Worm (Caenorhabditis elegans) whole organism, L2 larva: ENCODE measurements around the gene lgc-43.
A peak's percentile ranks its signal among the peaks of the same experiment; 100 is the strongest.

Experiments used
- F13H6.1 ChIP-seq: sonication (generic microtip); optimal IDR thresholded peaks from 2 replicates; lab custom pipeline; 2016; ENCODE audit warnings: missing genetic modification characterization, missing compliant biosample characterization
- R02D3.7 ChIP-seq: fragments of 150-350 bp; optimal IDR thresholded peaks from 2 replicates; lab custom pipeline; 2014; ENCODE audit warnings: missing biosample characterization, missing genetic modification characterization
- Y55F3AM.14 ChIP-seq: fragments of 200-800 bp; sonication (Bioruptor generic); optimal IDR thresholded peaks from 2 replicates; lab custom pipeline; 2018; ENCODE audit warnings: mild to moderate bottlenecking, missing genetic modification characterization, missing compliant biosample characterization
- ZK546.5 ChIP-seq: sonication (generic microtip); optimal IDR thresholded peaks from 2 replicates; lab custom pipeline; 2017; ENCODE audit warnings: missing biosample characterization, missing genetic modification characterization
- alr-1 ChIP-seq: fragments of 150-350 bp; optimal IDR thresholded peaks from 2 replicates; lab custom pipeline; 2014; ENCODE audit warnings: missing biosample characterization, missing genetic modification characterization
- ceh-16 ChIP-seq: fragments of 150-350 bp; optimal IDR thresholded peaks from 2 replicates; lab custom pipeline; 2014; ENCODE audit warnings: missing biosample characterization, missing genetic modification characterization
- ceh-82 ChIP-seq: fragments of 150-350 bp; optimal IDR thresholded peaks from 2 replicates; lab custom pipeline; 2014; ENCODE audit warnings: missing biosample characterization, missing genetic modification characterization
- crh-2 ChIP-seq: sonication (generic microtip); optimal IDR thresholded peaks from 2 replicates; lab custom pipeline; 2017; ENCODE audit warnings: missing biosample characterization, missing genetic modification characterization
- dmd-4 ChIP-seq: sonication (generic microtip); optimal IDR thresholded peaks from 2 replicates; lab custom pipeline; 2017; ENCODE audit warnings: missing biosample characterization, missing genetic modification characterization
- egl-27 ChIP-seq: sonication (generic microtip); optimal IDR thresholded peaks from 3 replicates; lab custom pipeline; 2017; ENCODE audit warnings: missing biosample characterization, missing genetic modification reagents, missing genetic modification characterization
- elt-1 ChIP-seq: fragments of 150-350 bp; optimal IDR thresholded peaks from 2 replicates; lab custom pipeline; 2014; ENCODE audit warnings: missing biosample characterization, missing genetic modification characterization
- elt-3 ChIP-seq: sonication (generic microtip); optimal IDR thresholded peaks from 2 replicates; lab custom pipeline; 2017; ENCODE audit warnings: missing biosample characterization, missing genetic modification characterization
- fos-1 ChIP-seq: fragments of 150-350 bp; optimal IDR thresholded peaks from 2 replicates; lab custom pipeline; 2014; ENCODE audit warnings: missing biosample characterization, missing genetic modification characterization
- gmeb-1 ChIP-seq: fragments of 150-350 bp; optimal IDR thresholded peaks from 2 replicates; lab custom pipeline; 2014; ENCODE audit warnings: missing biosample characterization, missing genetic modification characterization
- lin-11 ChIP-seq: fragments of 150-350 bp; sonication (generic microtip); optimal IDR thresholded peaks from 2 replicates; lab custom pipeline; 2014; ENCODE audit warnings: missing biosample characterization, missing genetic modification characterization, inconsistent platforms, mixed read lengths
- lin-13 ChIP-seq: fragments of 150-350 bp; optimal IDR thresholded peaks from 2 replicates; lab custom pipeline; 2014; ENCODE audit warnings: missing biosample characterization, missing genetic modification reagents, missing genetic modification characterization
- lin-39 ChIP-seq: fragments of 150-350 bp; optimal IDR thresholded peaks from 2 replicates; lab custom pipeline; 2014; ENCODE audit warnings: missing biosample characterization, missing genetic modification reagents, missing genetic modification characterization
- lsy-2 ChIP-seq, 2 experiments: fragments of 150-350 bp in 1 of 2; sonication (generic microtip) in 1 of 2; optimal IDR thresholded peaks; 2 replicates each; lab custom pipeline; 2014 to 2017; ENCODE audit warnings: missing biosample characterization in 2 of 2, missing genetic modification characterization in 2 of 2
- mab-5 ChIP-seq: fragments of 150-350 bp; optimal IDR thresholded peaks from 2 replicates; lab custom pipeline; 2014; ENCODE audit warnings: missing biosample characterization, missing genetic modification characterization
- mbf-1 ChIP-seq: sonication (generic microtip); optimal IDR thresholded peaks from 2 replicates; lab custom pipeline; 2017; ENCODE audit warnings: missing biosample characterization, missing genetic modification characterization
- mdl-1 ChIP-seq, 2 experiments: fragments of 150-350 bp in 1 of 2; sonication (generic microtip) in 1 of 2; optimal IDR thresholded peaks; 2 replicates each; lab custom pipeline; 2017; ENCODE audit warnings: missing biosample characterization in 2 of 2, missing genetic modification characterization in 2 of 2
- nhr-11 ChIP-seq: fragments of 150-350 bp; optimal IDR thresholded peaks from 2 replicates; lab custom pipeline; 2014; ENCODE audit warnings: missing biosample characterization, missing genetic modification characterization
- nhr-21 ChIP-seq: fragments of 150-350 bp; optimal IDR thresholded peaks from 2 replicates; lab custom pipeline; 2014; ENCODE audit warnings: missing biosample characterization, missing genetic modification characterization
- nhr-23 ChIP-seq: fragments of 150-350 bp; optimal IDR thresholded peaks from 2 replicates; lab custom pipeline; 2014; ENCODE audit warnings: missing biosample characterization, missing genetic modification reagents, missing genetic modification characterization
- nhr-237 ChIP-seq: fragments of 150-350 bp; optimal IDR thresholded peaks from 2 replicates; lab custom pipeline; 2014; ENCODE audit warnings: missing biosample characterization, missing genetic modification characterization
- nhr-25 ChIP-seq: fragments of 150-350 bp; sonication (generic microtip); optimal IDR thresholded peaks from 3 replicates; lab custom pipeline; 2014; ENCODE audit warnings: missing biosample characterization, missing genetic modification characterization
- nhr-6 ChIP-seq: fragments of 150-350 bp; optimal IDR thresholded peaks from 2 replicates; lab custom pipeline; 2014; ENCODE audit warnings: missing biosample characterization, missing genetic modification characterization
- peb-1 ChIP-seq: fragments of 150-350 bp; optimal IDR thresholded peaks from 2 replicates; lab custom pipeline; 2014; ENCODE audit warnings: missing biosample characterization, missing genetic modification characterization
- sma-9 ChIP-seq, 2 experiments: fragments of 150-350 bp in 1 of 2; sonication (generic microtip) in 1 of 2; optimal IDR thresholded peaks; 2 replicates each; lab custom pipeline; 2014 to 2016; ENCODE audit warnings: missing genetic modification characterization in 2 of 2, mild to moderate bottlenecking in 1 of 2, missing biosample characterization in 1 of 2, missing compliant biosample characterization in 1 of 2, missing genetic modification reagents in 1 of 2, moderate library complexity in 1 of 2
- snpc-4 ChIP-seq: fragments of 150-350 bp; optimal IDR thresholded peaks from 2 replicates; lab custom pipeline; 2014; ENCODE audit warnings: missing biosample characterization, missing genetic modification characterization
- unc-39 ChIP-seq: fragments of 150-350 bp; optimal IDR thresholded peaks from 2 replicates; lab custom pipeline; 2014; ENCODE audit warnings: missing biosample characterization, missing genetic modification characterization
- unc-62 ChIP-seq: fragments of 150-350 bp; optimal IDR thresholded peaks from 2 replicates; lab custom pipeline; 2014; ENCODE audit warnings: missing biosample characterization, missing genetic modification reagents, missing genetic modification characterization
- ztf-1 ChIP-seq: fragments of 200-800 bp; sonication (Bioruptor generic); conservative IDR thresholded peaks from 2 replicates; pipeline ENCODE4 v1.3.6; 2022; ENCODE audit warnings: missing genetic modification characterization, missing compliant biosample characterization
- ztf-11 ChIP-seq: sonication (generic microtip); optimal IDR thresholded peaks from 2 replicates; lab custom pipeline; 2017; ENCODE audit warnings: missing biosample characterization, missing genetic modification characterization
- ztf-4 ChIP-seq: fragments of 150-350 bp; optimal IDR thresholded peaks from 2 replicates; lab custom pipeline; 2014; ENCODE audit warnings: missing biosample characterization, missing genetic modification characterization

The lgc-43 gene

DNA sequence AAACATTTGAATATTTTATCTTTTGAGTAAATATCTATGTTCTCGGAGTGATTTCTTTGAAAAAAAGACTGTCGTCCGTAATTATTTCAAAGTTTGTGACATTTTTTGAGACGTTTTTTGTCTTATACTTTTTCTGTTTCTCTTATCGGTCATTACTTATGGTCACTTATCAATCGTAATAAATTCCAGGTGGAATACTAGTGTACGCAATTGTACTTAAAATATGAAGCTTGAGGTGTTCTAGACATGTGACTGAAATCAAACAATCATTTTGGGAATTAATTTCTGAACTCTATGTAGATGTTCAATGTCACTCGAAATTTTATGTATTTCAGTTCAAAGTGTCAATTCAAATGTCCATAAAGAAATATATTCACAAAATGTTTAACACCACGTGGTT is 36.2 kb upstream of the lgc-43 start:
- TF ChIP-seq nhr-237 (tag; lab: Kevin White, UChicago) (no peak), lin-13 (GFP tag; lab: Kevin White, UChicago) (no peak), egl-27 (tag; lab: Kevin White, UChicago) (no peak), unc-39 (no peak), gmeb-1 (tag; lab: Kevin White, UChicago) (no peak), nhr-23 (tag; lab: Kevin White, UChicago) (no peak), dmd-4 (no peak), ztf-4 (tag; lab: Kevin White, UChicago) (no peak), ztf-11 (tag; lab: Kevin White, UChicago) (no peak), alr-1 (tag; lab: Kevin White, UChicago) (no peak), fos-1 (tag; lab: Kevin White, UChicago) (no peak), ceh-82 (tag; lab: Kevin White, UChicago) (no peak), F13H6.1 (tag; lab: Kevin White, UChicago) (no peak), ztf-1 (GFP tag; lab: Robert Waterston, UW) (no peak), elt-1 (tag; lab: Kevin White, UChicago) (no peak), ceh-16 (tag; lab: Kevin White, UChicago) (no peak), nhr-6 (tag; lab: Kevin White, UChicago) (no peak)

- no peak for TF ChIP-seq nhr-21 (tag; lab: Kevin White, UChicago)
- peak; percentile 40 for TF ChIP-seq fos-1 (tag; lab: Kevin White, UChicago)
- peak; percentile 79 for TF ChIP-seq sma-9 (GFP tag; optimal IDR thresholded peaks at IDR 0.05; lab: Kevin White, UChicago)
- TF ChIP-seq sma-9 (tag; optimal IDR thresholded peaks at IDR 0.05; lab: Kevin White, UChicago), result no peak
- peak; percentile 40 for TF ChIP-seq gmeb-1 (tag; lab: Kevin White, UChicago)
- no peak for TF ChIP-seq elt-1 (tag; lab: Kevin White, UChicago)
These were observed 35.1 kb upstream of the lgc-43 start for ce11 chrIV:10543361-10543760.

ce11 chrIV:10545038-10545437 is 33.4 kb upstream of the lgc-43 start, which contains the start of gene T07G12.5:
TSS of gene T07G12.5 (minus strand) at chrIV:10545138.
- TF ChIP-seq ztf-11 (tag; lab: Kevin White, UChicago) (no peak), nhr-11 (tag; lab: Kevin White, UChicago) (no peak), Y55F3AM.14 (GFP tag; lab: Kevin White, UChicago) (no peak), R02D3.7 (no peak), nhr-6 (tag; lab: Kevin White, UChicago) (no peak), crh-2 (tag; lab: Kevin White, UChicago) (no peak), elt-3 (tag; lab: Kevin White, UChicago) (no peak), unc-62 (no peak), lin-13 (GFP tag; lab: Kevin White, UChicago) (no peak), ztf-1 (GFP tag; lab: Robert Waterston, UW) (no peak), mab-5 (tag; lab: Kevin White, UChicago) (no peak), elt-1 (tag; lab: Kevin White, UChicago) (no peak), nhr-21 (tag; lab: Kevin White, UChicago) (no peak), mbf-1 (tag; lab: Kevin White, UChicago) (no peak), mdl-1 (tag; optimal IDR thresholded peaks at IDR 0.05; lab: Kevin White, UChicago) (no peak), fos-1 (tag; lab: Kevin White, UChicago) (no peak), nhr-23 (tag; lab: Kevin White, UChicago) (no peak)

ce11 chrIV:10546589-10547136 is 31.8 kb upstream of the lgc-43 start, which contains the start of gene zim-1:
TSS of gene zim-1 (plus strand) at chrIV:10547086.
- TF ChIP-seq egl-27 (tag; lab: Kevin White, UChicago) (no peak), nhr-6 (tag; lab: Kevin White, UChicago) (no peak), lin-13 (GFP tag; lab: Kevin White, UChicago) (no peak), F13H6.1 (tag; lab: Kevin White, UChicago) (no peak), peb-1 (tag; lab: Kevin White, UChicago) (no peak), nhr-11 (tag; lab: Kevin White, UChicago) (no peak), snpc-4 (tag; lab: Kevin White, UChicago) (no peak), ZK546.5 (tag; lab: Kevin White, UChicago) (no peak), fos-1 (tag; lab: Kevin White, UChicago) (no peak), ceh-82 (tag; lab: Kevin White, UChicago) (no peak), lin-11 (tag; lab: Kevin White, UChicago) (no peak), nhr-25 (no peak), unc-62 (no peak), lin-39 (tag; lab: Kevin White, UChicago) (no peak), nhr-237 (tag; lab: Kevin White, UChicago) (no peak), lsy-2 (tag; optimal IDR thresholded peaks at IDR 0.05; lab: Kevin White, UChicago) (no peak), elt-3 (tag; lab: Kevin White, UChicago) (no peak)
